Fruit fly (Drosophila melanogaster) whole organism, embryonic: ENCODE data around the gene yin.

ENCODE experiments used
- Ada2b ChIP-seq: fragments of 200-800 bp; sonication (Bioruptor generic); IDR thresholded peaks from 2 replicates; pipeline ENCODE4 v1.3.6; 2022; ENCODE audit warnings: missing biosample characterization, missing genetic modification characterization
- Atf6 ChIP-seq: fragments of 200-800 bp; sonication (Bioruptor generic); IDR thresholded peaks from 2 replicates; pipeline ENCODE4 v1.3.6; 2022; ENCODE audit warnings: missing biosample characterization, missing genetic modification characterization
- CG10979 ChIP-seq: fragments of 200-800 bp; sonication (Bioruptor generic); optimal IDR thresholded peaks from 2 replicates; lab custom pipeline; 2018; ENCODE audit warnings: missing biosample characterization, mild to moderate bottlenecking, missing genetic modification characterization, moderate library complexity
- CG12104 ChIP-seq: fragments of 200-800 bp; sonication (Bioruptor generic); optimal IDR thresholded peaks from 3 replicates; lab custom pipeline; 2016; ENCODE audit warnings: missing biosample characterization, missing genetic modification characterization
- CG18011 ChIP-seq: fragments of 200-800 bp; sonication (Bioruptor generic); optimal IDR thresholded peaks from 2 replicates; lab custom pipeline; 2017; ENCODE audit warnings: missing biosample characterization, missing genetic modification characterization, mild to moderate bottlenecking, moderate library complexity, missing genotype
- CG3407 ChIP-seq: fragments of 200-800 bp; sonication (Bioruptor generic); optimal IDR thresholded peaks from 2 replicates; lab custom pipeline; 2018; ENCODE audit warnings: missing biosample characterization, mild to moderate bottlenecking, missing genetic modification characterization
- CG3726 ChIP-seq: fragments of 200-800 bp; sonication (Bioruptor generic); IDR thresholded peaks from 3 replicates; pipeline ENCODE4, ENCODE4 v1.3.6; 2022; ENCODE audit warnings: missing biosample characterization, missing genetic modification characterization
- CG4424 ChIP-seq: fragments of 200-800 bp; sonication (Bioruptor generic); optimal IDR thresholded peaks from 3 replicates; lab custom pipeline; 2016; ENCODE audit warnings: missing biosample characterization, missing genetic modification characterization
- CG4854 ChIP-seq: fragments of 200-800 bp; sonication (Bioruptor generic); optimal IDR thresholded peaks from 2 replicates; lab custom pipeline; 2016; ENCODE audit warnings: missing biosample characterization, missing genetic modification characterization, inconsistent platforms
- CG5180 ChIP-seq: fragments of 200-800 bp; sonication (Bioruptor generic); optimal IDR thresholded peaks from 3 replicates; lab custom pipeline; 2017; ENCODE audit warnings: missing biosample characterization, missing genetic modification characterization, mild to moderate bottlenecking, moderate library complexity, missing genetic modification reagents
- CG6813 ChIP-seq: fragments of 200-800 bp; sonication (Bioruptor generic); optimal IDR thresholded peaks from 2 replicates; lab custom pipeline; 2017; ENCODE audit warnings: missing biosample characterization, missing genetic modification characterization, mild to moderate bottlenecking, moderate library complexity, missing genetic modification reagents
- CG9437 ChIP-seq: fragments of 200-800 bp; sonication (Bioruptor generic); optimal IDR thresholded peaks from 2 replicates; lab custom pipeline; 2018; ENCODE audit warnings: missing biosample characterization, mild to moderate bottlenecking, missing genetic modification characterization
- CG9876 ChIP-seq: fragments of 200-800 bp; sonication (Bioruptor generic); optimal IDR thresholded peaks from 2 replicates; lab custom pipeline; 2016; ENCODE audit warnings: missing biosample characterization, missing genetic modification characterization
- Doc3 ChIP-seq: fragments of 200-800 bp; sonication (Bioruptor generic); IDR thresholded peaks from 3 replicates; pipeline ENCODE4 v1.3.6; 2022; ENCODE audit warnings: missing biosample characterization, missing genetic modification characterization; ENCODE audit not compliant: partially characterized antibody
- Drgx ChIP-seq: fragments of 200-800 bp; sonication (Bioruptor generic); IDR thresholded peaks from 2 replicates; pipeline ENCODE4 v1.3.6; 2022; ENCODE audit warnings: missing biosample characterization, missing genetic modification characterization
- Fer2 ChIP-seq: fragments of 200-800 bp; sonication (Bioruptor generic); optimal IDR thresholded peaks from 2 replicates; lab custom pipeline; 2018; ENCODE audit warnings: missing biosample characterization, mild to moderate bottlenecking, missing genetic modification characterization, moderate library complexity
- GATAe ChIP-seq: fragments of 200-800 bp; sonication (Bioruptor generic); conservative IDR thresholded peaks from 2 replicates; pipeline ENCODE4 v1.3.6; 2022; ENCODE audit warnings: missing biosample characterization, missing genetic modification characterization
- Gsc ChIP-seq: fragments of 200-800 bp; sonication (Bioruptor generic); IDR thresholded peaks from 2 replicates; pipeline ENCODE4 v1.3.6; 2022; ENCODE audit warnings: missing biosample characterization, missing genetic modification characterization
- H2.0 ChIP-seq: fragments of 200-800 bp; sonication (Bioruptor generic); IDR thresholded peaks from 2 replicates; pipeline ENCODE4 v1.3.6; 2022; ENCODE audit warnings: missing biosample characterization, missing genetic modification characterization
- Hand ChIP-seq: fragments of 200-800 bp; sonication (Bioruptor generic); optimal IDR thresholded peaks from 2 replicates; lab custom pipeline; 2017; ENCODE audit warnings: mild to moderate bottlenecking, missing biosample characterization, missing genetic modification reagents, missing genetic modification characterization
- Lhr ChIP-seq: fragments of 200-800 bp; sonication (Bioruptor generic); optimal IDR thresholded peaks from 3 replicates; lab custom pipeline; 2017; ENCODE audit warnings: mild to moderate bottlenecking, missing biosample characterization, missing genetic modification reagents, missing genetic modification characterization
- Mes4 ChIP-seq: fragments of 200-800 bp; sonication (Bioruptor generic); optimal IDR thresholded peaks from 2 replicates; lab custom pipeline; 2016; ENCODE audit warnings: missing biosample characterization, missing genetic modification characterization
- NFAT ChIP-seq: fragments of 200-800 bp; sonication (Bioruptor generic); IDR thresholded peaks from 2 replicates; pipeline ENCODE4 v1.3.6; 2022; ENCODE audit warnings: missing biosample characterization, missing genetic modification characterization
- Nf-YB ChIP-seq: fragments of 200-800 bp; sonication (Bioruptor generic); optimal IDR thresholded peaks from 3 replicates; lab custom pipeline; 2019; ENCODE audit warnings: missing biosample characterization, mild to moderate bottlenecking, missing genetic modification characterization, moderate library complexity
- Six4 ChIP-seq: fragments of 200-800 bp; sonication (Bioruptor generic); optimal IDR thresholded peaks from 2 replicates; lab custom pipeline; 2016; ENCODE audit warnings: missing biosample characterization, missing genetic modification characterization
- Usf ChIP-seq: fragments of 200-800 bp; sonication (Bioruptor generic); optimal IDR thresholded peaks from 2 replicates; lab custom pipeline; 2017; ENCODE audit warnings: missing genotype, missing biosample characterization, missing genetic modification characterization
- al ChIP-seq: fragments of 200-800 bp; sonication (Bioruptor generic); IDR thresholded peaks from 2 replicates; pipeline ENCODE4 v1.3.6; 2022; ENCODE audit warnings: missing biosample characterization, missing genetic modification characterization
- ash1 ChIP-seq: fragments of 200-800 bp; sonication (Bioruptor generic); optimal IDR thresholded peaks from 2 replicates; lab custom pipeline; 2018; ENCODE audit warnings: missing biosample characterization, mild to moderate bottlenecking, missing genetic modification characterization
- ato ChIP-seq: fragments of 200-800 bp; sonication (Bioruptor generic); IDR thresholded peaks from 2 replicates; pipeline ENCODE4 v1.3.6; 2022; ENCODE audit warnings: missing biosample characterization, missing genetic modification characterization; ENCODE audit not compliant: partially characterized antibody
- btn ChIP-seq: fragments of 200-800 bp; sonication (Bioruptor generic); optimal IDR thresholded peaks from 2 replicates; lab custom pipeline; 2016; ENCODE audit warnings: missing biosample characterization, missing genetic modification characterization
- cad ChIP-seq: fragments of >200 bp; optimal IDR thresholded peaks from 2 replicates; lab custom pipeline; 2017; ENCODE audit warnings: missing biosample characterization, missing genetic modification characterization
- caup ChIP-seq: fragments of 200-800 bp; sonication (Bioruptor generic); optimal IDR thresholded peaks from 3 replicates; lab custom pipeline; 2017; ENCODE audit warnings: missing biosample characterization, mild to moderate bottlenecking, missing genetic modification characterization, moderate library complexity; ENCODE audit not compliant: severe bottlenecking
- dimm ChIP-seq: fragments of 200-800 bp; sonication (Bioruptor generic); IDR thresholded peaks from 2 replicates; pipeline ENCODE4 v1.3.6; 2022; ENCODE audit warnings: missing biosample characterization, missing genetic modification characterization
- ewg ChIP-seq: fragments of 200-800 bp; sonication (Bioruptor generic); optimal IDR thresholded peaks from 3 replicates; lab custom pipeline; 2017; ENCODE audit warnings: mild to moderate bottlenecking, missing biosample characterization, missing genetic modification reagents, missing genetic modification characterization
- gem ChIP-seq: fragments of 200-800 bp; sonication (Bioruptor generic); optimal IDR thresholded peaks from 2 replicates; lab custom pipeline; 2019; ENCODE audit warnings: missing biosample characterization, mild to moderate bottlenecking, missing genetic modification characterization, moderate library complexity
- grn ChIP-seq: fragments of 200-800 bp; sonication (Bioruptor generic); optimal IDR thresholded peaks from 3 replicates; lab custom pipeline; 2017; ENCODE audit warnings: missing biosample characterization, missing genetic modification characterization
- hb ChIP-seq: fragments of 200-800 bp; sonication (Bioruptor generic); IDR thresholded peaks from 3 replicates; pipeline ENCODE4 v1.3.6; 2022; ENCODE audit warnings: missing biosample characterization, missing genetic modification characterization; ENCODE audit not compliant: partially characterized antibody
- klu ChIP-seq: fragments of 200-800 bp; sonication (Bioruptor generic); IDR thresholded peaks from 2 replicates; pipeline ENCODE4 v1.3.6; 2022; ENCODE audit warnings: missing biosample characterization, missing genetic modification characterization
- kni ChIP-seq: fragments of 200-800 bp; sonication (Bioruptor generic); optimal IDR thresholded peaks from 3 replicates; lab custom pipeline; 2017; ENCODE audit warnings: mild to moderate bottlenecking, missing biosample characterization, missing genetic modification reagents, missing genetic modification characterization
- nmo ChIP-seq: fragments of 200-800 bp; sonication (Bioruptor generic); optimal IDR thresholded peaks from 2 replicates; lab custom pipeline; 2018; ENCODE audit warnings: missing biosample characterization, mild to moderate bottlenecking, missing genetic modification characterization, moderate library complexity
- otp ChIP-seq: fragments of 200-800 bp; sonication (Bioruptor generic); IDR thresholded peaks from 3 replicates; pipeline ENCODE4, ENCODE4 v1.3.6; 2022; ENCODE audit warnings: missing biosample characterization, missing genetic modification characterization
- pan ChIP-seq, 4 experiments: fragments of >200 bp in 3 of 4; fragments of 200-800 bp in 1 of 4; sonication (Bioruptor generic) in 1 of 4; optimal IDR thresholded peaks in 3 of 4; IDR thresholded peaks in 1 of 4; 2 replicates each; pipeline versions ENCODE4 v1.3.6 to Lab custom; 2017 to 2022; ENCODE audit warnings: missing biosample characterization in 2 of 4, missing genetic modification characterization in 2 of 4, mixed read lengths in 1 of 4
- peb ChIP-seq: fragments of 200-800 bp; sonication (Bioruptor generic); IDR thresholded peaks from 2 replicates; pipeline ENCODE4 v1.3.6; 2022; ENCODE audit warnings: missing biosample characterization, missing genetic modification characterization
- repo ChIP-seq: fragments of 200-800 bp; sonication (Bioruptor generic); optimal IDR thresholded peaks from 2 replicates; lab custom pipeline; 2016; ENCODE audit warnings: missing biosample characterization, missing genetic modification characterization
- slbo ChIP-seq: fragments of 200-800 bp; sonication (Bioruptor generic); IDR thresholded peaks from 2 replicates; pipeline ENCODE4 v1.3.6; 2022; ENCODE audit warnings: missing biosample characterization, missing genetic modification characterization
- tll ChIP-seq, 2 experiments: fragments of 200-800 bp in 1 of 2; fragments of >200 bp in 1 of 2; sonication (Bioruptor generic) in 1 of 2; optimal IDR thresholded peaks; 2 replicates each; lab custom pipeline; 2017 to 2019; ENCODE audit warnings: missing biosample characterization in 2 of 2, missing genetic modification characterization in 2 of 2, mild to moderate bottlenecking in 1 of 2, moderate library complexity in 1 of 2
- wek ChIP-seq: fragments of 200-800 bp; sonication (Bioruptor generic); optimal IDR thresholded peaks from 3 replicates; lab custom pipeline; 2018; ENCODE audit warnings: missing biosample characterization, mild to moderate bottlenecking, missing genetic modification characterization, moderate library complexity
- zfh2 ChIP-seq: fragments of 200-800 bp; sonication (Bioruptor generic); optimal IDR thresholded peaks from 2 replicates; lab custom pipeline; 2016; ENCODE audit warnings: missing biosample characterization, missing genetic modification characterization

Gene yin

DNA sequence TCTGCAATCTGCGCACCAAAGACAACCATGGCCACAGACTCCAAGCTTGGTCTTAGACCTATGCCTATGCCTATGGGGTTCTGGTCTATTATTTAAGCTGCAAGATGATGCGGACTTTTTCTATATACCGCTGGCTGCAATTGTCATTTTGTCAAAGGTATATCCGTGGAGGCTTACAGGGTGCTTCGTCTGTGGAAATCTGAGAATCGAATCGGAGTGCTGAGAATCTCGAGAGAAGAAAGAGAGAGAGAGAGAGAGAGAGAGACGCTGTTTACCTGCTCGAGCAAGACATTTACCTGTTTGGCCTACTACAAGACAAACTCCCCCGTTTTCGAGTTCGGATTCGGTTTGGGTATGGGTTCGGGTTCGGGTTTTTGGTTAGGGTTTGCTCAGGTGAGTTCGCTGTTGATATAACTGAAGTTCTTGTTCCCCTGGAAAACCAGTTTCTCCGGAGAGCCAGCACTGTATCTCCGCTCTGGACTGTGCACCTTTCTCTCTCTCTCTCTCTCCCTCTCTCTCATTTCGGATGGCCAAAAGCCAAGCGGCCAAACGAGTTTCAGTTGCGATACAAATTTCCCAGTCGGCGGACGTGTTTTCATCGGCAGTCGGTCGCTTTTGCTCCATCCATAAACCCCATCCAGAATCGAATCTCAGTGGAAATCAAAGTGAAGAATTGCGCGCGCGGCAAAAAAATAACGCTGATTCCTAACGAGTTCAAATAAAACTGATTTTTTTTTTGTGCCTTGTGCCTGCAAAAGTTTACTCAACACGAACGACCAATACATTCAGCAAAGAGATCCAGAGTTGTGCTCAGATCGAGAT, 26.2 kb downstream of the yin start (continued):
- TF ChIP-seq Usf (GFP tag; lab: Kevin White, UChicago) (no peak), dimm (GFP tag; lab: Robert Waterston, UW) (no peak), CG9437 (no peak), btn (GFP tag; lab: Kevin White, UChicago) (no peak), repo (GFP tag; lab: Kevin White, UChicago) (no peak), CG10979 (no peak), ash1 (GFP tag; lab: Kevin White, UChicago) (no peak), Nf-YB (GFP tag; lab: Kevin White, UChicago) (no peak), CG18011 (GFP tag; lab: Kevin White, UChicago) (no peak), Ada2b (no peak), Atf6 (GFP tag; lab: Robert Waterston, UW) (peak; percentile 63), nmo (GFP tag; lab: Kevin White, UChicago) (no peak), Gsc (GFP tag; lab: Robert Waterston, UW) (no peak), zfh2 (GFP tag; lab: Kevin White, UChicago) (no peak), CG3726 (GFP tag; lab: Robert Waterston, UW) (no peak), Hand (GFP tag; lab: Kevin White, UChicago) (no peak), slbo (GFP tag; lab: Robert Waterston, UW) (no peak), Drgx (GFP tag; lab: Robert Waterston, UW) (0 out of 2 replicates have a peak, but pooled peaks have one; percentile 28), CG6813 (peak; percentile 58), NFAT (GFP tag; lab: Robert Waterston, UW) (no peak), kni (GFP tag; lab: Kevin White, UChicago) (peak; percentile 93), CG12104 (GFP tag; lab: Kevin White, UChicago) (no peak), al (GFP tag; lab: Robert Waterston, UW) (no peak), Doc3 (GFP tag; lab: Robert Waterston, UW) (no peak), CG9876 (GFP tag; lab: Kevin White, UChicago) (no peak), hb (GFP tag; lab: Robert Waterston, UW) (no peak), tll (GFP tag; optimal IDR thresholded peaks at IDR 0.05; lab: Kevin White, UChicago) (no peak), ewg (no peak), Lhr (GFP tag; lab: Kevin White, UChicago) (no peak), GATAe (GFP tag; lab: Robert Waterston, UW) (no peak), peb (no peak), Six4 (GFP tag; lab: Kevin White, UChicago) (peak; percentile 12), ato (GFP tag; lab: Robert Waterston, UW) (no peak), CG3407 (no peak), grn (GFP tag; lab: Kevin White, UChicago) (no peak), klu (GFP tag; lab: Robert Waterston, UW) (no peak), gem (tag; lab: Kevin White, UChicago) (no peak), CG4424 (no peak), pan (optimal IDR thresholded peaks at IDR 0.05; lab: Kevin White, UChicago) (no peak), pan (GFP tag; optimal IDR thresholded peaks at IDR 0.05 in 1 of 2, IDR thresholded peaks at IDR 0.05 in 1 of 2) (no peak), CG5180 (GFP tag; lab: Kevin White, UChicago) (peak; percentile 2), Fer2 (no peak), caup (peak; percentile 31), CG4854 (GFP tag; lab: Kevin White, UChicago) (no peak), wek (GFP tag; lab: Kevin White, UChicago) (no peak), otp (GFP tag; lab: Robert Waterston, UW) (no peak), cad (GFP tag; lab: Kevin White, UChicago) (no peak), H2.0 (GFP tag; lab: Robert Waterston, UW) (no peak), Mes4 (GFP tag; lab: Kevin White, UChicago) (no peak)
